Worm (Caenorhabditis elegans) whole organism, L4 larva: ENCODE measurements around the gene ddx-23.

Source experiments
- F10B5.3 ChIP-seq: sonication (generic microtip); optimal IDR thresholded peaks from 2 replicates; lab custom pipeline; 2016; ENCODE audit warnings: mild to moderate bottlenecking, missing genetic modification characterization, missing compliant biosample characterization
- F49E8.2 ChIP-seq: sonication (generic microtip); optimal IDR thresholded peaks from 2 replicates; lab custom pipeline; 2016; ENCODE audit warnings: missing compliant biosample characterization, mild to moderate bottlenecking, missing genetic modification characterization, borderline replicate concordance
- R02D3.7 ChIP-seq: fragments of 150-350 bp; sonication (generic microtip); optimal IDR thresholded peaks from 3 replicates; lab custom pipeline; 2014; ENCODE audit warnings: missing biosample characterization, missing genetic modification characterization
- T20F7.1 ChIP-seq: fragments of 200-800 bp; sonication (Bioruptor generic); optimal IDR thresholded peaks from 2 replicates; lab custom pipeline; 2018; ENCODE audit warnings: mild to moderate bottlenecking, missing genetic modification characterization, missing compliant biosample characterization
- aly-2 ChIP-seq: sonication (generic microtip); optimal IDR thresholded peaks from 2 replicates; lab custom pipeline; 2018; ENCODE audit warnings: missing biosample characterization, missing genetic modification characterization
- arid-1 ChIP-seq: fragments of 200-800 bp; sonication (Bioruptor generic); conservative IDR thresholded peaks from 2 replicates; pipeline ENCODE4 v1.3.6; 2022; ENCODE audit warnings: missing genetic modification reagents, missing genetic modification characterization, missing compliant biosample characterization
- attf-4 ChIP-seq: sonication (generic microtip); optimal IDR thresholded peaks from 3 replicates; lab custom pipeline; 2017; ENCODE audit warnings: missing biosample characterization, missing genetic modification characterization
- ceh-20 ChIP-seq: fragments of 200-800 bp; sonication (Bioruptor generic); IDR thresholded peaks from 2 replicates; pipeline ENCODE4 v1.3.6; 2022; ENCODE audit warnings: missing genetic modification reagents, missing genetic modification characterization, missing compliant biosample characterization
- ceh-44 ChIP-seq: fragments of 200-800 bp; sonication (Bioruptor generic); IDR thresholded peaks from 2 replicates; pipeline ENCODE4 v1.3.6; 2022; ENCODE audit warnings: missing genetic modification reagents, missing genetic modification characterization, missing compliant biosample characterization
- ces-1 ChIP-seq: fragments of 150-350 bp; sonication (generic microtip); optimal IDR thresholded peaks from 4 replicates; lab custom pipeline; 2014; ENCODE audit warnings: missing biosample characterization, missing genetic modification reagents, missing genetic modification characterization
- ctbp-1 ChIP-seq: fragments of 200-800 bp; sonication (Bioruptor generic); IDR thresholded peaks from 2 replicates; pipeline ENCODE4 v1.3.6; 2022; ENCODE audit warnings: missing genetic modification reagents, missing genetic modification characterization, missing compliant biosample characterization
- daf-16 ChIP-seq, 3 experiments: sonication (generic microtip); optimal IDR thresholded peaks; 2 replicates each; lab custom pipeline; 2016 to 2017; ENCODE audit warnings: missing genetic modification characterization in 3 of 3, missing genetic modification reagents in 3 of 3, mild to moderate bottlenecking in 2 of 3, missing compliant biosample characterization in 2 of 3, missing biosample characterization in 1 of 3, moderate library complexity in 1 of 3
- dmd-6 ChIP-seq: fragments of 200-800 bp; sonication (Bioruptor generic); IDR thresholded peaks from 2 replicates; pipeline ENCODE4 v1.3.6; 2022; ENCODE audit warnings: missing genetic modification reagents, missing genetic modification characterization, missing compliant biosample characterization
- dpl-1 ChIP-seq: fragments of 150-350 bp; optimal IDR thresholded peaks from 2 replicates; lab custom pipeline; 2014; ENCODE audit warnings: missing biosample characterization, missing genetic modification reagents, missing genetic modification characterization
- dve-1 ChIP-seq: sonication (generic microtip); optimal IDR thresholded peaks from 2 replicates; lab custom pipeline; 2017; ENCODE audit warnings: antibody characterized with exemption, mild to moderate bottlenecking, missing genetic modification characterization, missing compliant biosample characterization; ENCODE audit not compliant: insufficient read depth
- egl-27 ChIP-seq: sonication (generic microtip); optimal IDR thresholded peaks from 3 replicates; lab custom pipeline; 2017; ENCODE audit warnings: missing biosample characterization, missing genetic modification reagents, missing genetic modification characterization
- fkh-10 ChIP-seq: fragments of 150-350 bp; optimal IDR thresholded peaks from 2 replicates; lab custom pipeline; 2014; ENCODE audit warnings: missing biosample characterization, missing genetic modification reagents, missing genetic modification characterization
- fos-1 ChIP-seq: fragments of 150-350 bp; optimal IDR thresholded peaks from 2 replicates; lab custom pipeline; 2014; ENCODE audit warnings: missing biosample characterization, missing genetic modification characterization
- hlh-11 ChIP-seq: fragments of 200-800 bp; sonication (Bioruptor generic); optimal IDR thresholded peaks from 2 replicates; lab custom pipeline; 2018; ENCODE audit warnings: mild to moderate bottlenecking, missing genetic modification characterization, missing compliant biosample characterization
- hmg-1.1 ChIP-seq: fragments of 200-800 bp; sonication (Bioruptor generic); IDR thresholded peaks from 2 replicates; pipeline ENCODE4 v1.3.6; 2022; ENCODE audit warnings: missing genetic modification reagents, missing genetic modification characterization, missing compliant biosample characterization
- jun-1 ChIP-seq: fragments of 150-350 bp; optimal IDR thresholded peaks from 2 replicates; lab custom pipeline; 2014; ENCODE audit warnings: missing biosample characterization, missing genetic modification reagents, missing genetic modification characterization
- lin-29 ChIP-seq: fragments of 200-800 bp; sonication (Bioruptor generic); IDR thresholded peaks from 2 replicates; pipeline ENCODE4 v1.3.6; 2022; ENCODE audit warnings: missing genetic modification reagents, missing genetic modification characterization, missing compliant biosample characterization
- lin-38 ChIP-seq: fragments of 200-800 bp; sonication (Bioruptor generic); IDR thresholded peaks from 2 replicates; pipeline ENCODE4 v1.3.6; 2022; ENCODE audit warnings: missing genetic modification reagents, missing genetic modification characterization, missing compliant biosample characterization
- madf-5 ChIP-seq, 2 experiments: fragments of 200-800 bp; sonication (Bioruptor generic); IDR thresholded peaks; 2 replicates each; pipeline ENCODE4 v1.3.6; 2022; ENCODE audit warnings: missing compliant biosample characterization in 2 of 2, missing genetic modification characterization in 2 of 2
- mdl-1 ChIP-seq, 2 experiments: fragments of 150-350 bp in 1 of 2; sonication (generic microtip) in 1 of 2; optimal IDR thresholded peaks; 2 replicates each; lab custom pipeline; 2014 to 2017; ENCODE audit warnings: missing biosample characterization in 2 of 2, missing genetic modification characterization in 2 of 2
- mxl-2 ChIP-seq: fragments of 200-800 bp; sonication (Bioruptor generic); conservative IDR thresholded peaks from 2 replicates; pipeline ENCODE4 v1.3.6; 2022; ENCODE audit warnings: missing genetic modification reagents, missing genetic modification characterization, missing compliant biosample characterization
- nhr-10 ChIP-seq: fragments of 150-350 bp; optimal IDR thresholded peaks from 2 replicates; lab custom pipeline; 2014; ENCODE audit warnings: missing biosample characterization, missing genetic modification characterization
- nhr-102 ChIP-seq: sonication (generic microtip); optimal IDR thresholded peaks from 2 replicates; lab custom pipeline; 2016; ENCODE audit warnings: mild to moderate bottlenecking, missing genetic modification characterization, moderate library complexity, missing compliant biosample characterization
- nhr-237 ChIP-seq: sonication (generic microtip); optimal IDR thresholded peaks from 2 replicates; lab custom pipeline; 2017; ENCODE audit warnings: missing biosample characterization, missing genetic modification characterization
- nhr-25 ChIP-seq: sonication (generic microtip); optimal IDR thresholded peaks from 2 replicates; lab custom pipeline; 2017; ENCODE audit warnings: missing genetic modification characterization, mild to moderate bottlenecking, missing compliant biosample characterization, antibody characterized with exemption, moderate library complexity, borderline replicate concordance; ENCODE audit not compliant: insufficient read depth
- nhr-28 ChIP-seq: fragments of 150-350 bp; optimal IDR thresholded peaks from 2 replicates; lab custom pipeline; 2014; ENCODE audit warnings: missing biosample characterization, missing genetic modification characterization
- nhr-41 ChIP-seq: fragments of 200-800 bp; sonication (Bioruptor generic); IDR thresholded peaks from 2 replicates; pipeline ENCODE4 v1.3.6; 2022; ENCODE audit warnings: missing genetic modification reagents, missing genetic modification characterization, missing compliant biosample characterization
- nhr-42 ChIP-seq: fragments of 200-800 bp; sonication (Bioruptor generic); IDR thresholded peaks from 2 replicates; pipeline ENCODE4 v1.3.6; 2022; ENCODE audit warnings: missing genetic modification characterization, missing compliant biosample characterization
- nhr-76 ChIP-seq: fragments of 150-350 bp; optimal IDR thresholded peaks from 2 replicates; lab custom pipeline; 2014; ENCODE audit warnings: missing biosample characterization, missing genetic modification characterization
- pha-4 ChIP-seq, 2 experiments: fragments of 150-350 bp in 1 of 2; fragments of 200-800 bp in 1 of 2; sonication (Bioruptor generic) in 1 of 2; IDR thresholded peaks in 1 of 2; optimal IDR thresholded peaks in 1 of 2; 2 replicates each; pipeline versions ENCODE4 v1.3.6 to Lab custom; 2014 to 2022; ENCODE audit warnings: missing genetic modification characterization in 2 of 2, missing genetic modification reagents in 2 of 2, missing biosample characterization in 1 of 2, missing compliant biosample characterization in 1 of 2
- rbr-2 ChIP-seq: sonication (generic microtip); optimal IDR thresholded peaks from 2 replicates; lab custom pipeline; 2016; ENCODE audit warnings: missing genotype, missing genetic modification characterization, missing compliant biosample characterization
- sdz-12 ChIP-seq: fragments of 200-800 bp; sonication (Bioruptor generic); optimal IDR thresholded peaks from 2 replicates; lab custom pipeline; 2018; ENCODE audit warnings: mild to moderate bottlenecking, missing genetic modification characterization, missing compliant biosample characterization
- set-16 ChIP-seq: fragments of 200-800 bp; sonication (Bioruptor generic); IDR thresholded peaks from 2 replicates; pipeline ENCODE4 v1.3.6; 2022; ENCODE audit warnings: missing genetic modification reagents, missing genetic modification characterization, missing compliant biosample characterization
- skn-1 ChIP-seq: fragments of 150-350 bp; optimal IDR thresholded peaks from 2 replicates; lab custom pipeline; 2014; ENCODE audit warnings: missing biosample characterization, missing genetic modification characterization
- spr-1 ChIP-seq: sonication (generic microtip); optimal IDR thresholded peaks from 2 replicates; lab custom pipeline; 2016; ENCODE audit warnings: mild to moderate bottlenecking, missing genetic modification characterization, missing compliant biosample characterization
- spr-3 ChIP-seq: fragments of 200-800 bp; sonication (Bioruptor generic); optimal IDR thresholded peaks from 2 replicates; lab custom pipeline; 2018; ENCODE audit warnings: mild to moderate bottlenecking, missing genetic modification characterization, missing compliant biosample characterization
- tag-97 ChIP-seq: fragments of 200-800 bp; sonication (Bioruptor generic); IDR thresholded peaks from 2 replicates; pipeline ENCODE4 v1.3.6; 2022; ENCODE audit warnings: missing genetic modification characterization, missing compliant biosample characterization
- tra-1 ChIP-seq: fragments of 200-800 bp; sonication (Bioruptor generic); IDR thresholded peaks from 2 replicates; pipeline ENCODE4 v1.3.6; 2022; ENCODE audit warnings: missing genetic modification reagents, missing genetic modification characterization, missing compliant biosample characterization
- vab-7 ChIP-seq: fragments of 200-800 bp; sonication (Bioruptor generic); IDR thresholded peaks from 2 replicates; pipeline ENCODE4 v1.3.6; 2022; ENCODE audit warnings: missing genetic modification reagents, missing genetic modification characterization, missing compliant biosample characterization
- zfp-3 ChIP-seq: fragments of 200-800 bp; sonication (Bioruptor generic); conservative IDR thresholded peaks from 2 replicates; pipeline ENCODE4 v1.3.6; 2022; ENCODE audit warnings: missing genetic modification reagents, missing genetic modification characterization, missing compliant biosample characterization
- zip-11 ChIP-seq: fragments of 200-800 bp; sonication (Bioruptor generic); IDR thresholded peaks from 2 replicates; pipeline ENCODE4 v1.3.6; 2022; ENCODE audit warnings: missing genetic modification characterization, missing compliant biosample characterization
- ztf-11 ChIP-seq: fragments of 150-350 bp; optimal IDR thresholded peaks from 2 replicates; lab custom pipeline; 2014; ENCODE audit warnings: missing biosample characterization, missing genetic modification characterization
- ztf-7 ChIP-seq: fragments of 150-350 bp; optimal IDR thresholded peaks from 2 replicates; lab custom pipeline; 2014; ENCODE audit warnings: missing biosample characterization, missing genetic modification characterization

ddx-23 gene

ce11 chrIII:5838159-5839046 lies 14.7 kb downstream of the ddx-23 start (continued):
- TF ChIP-seq fos-1, result no peak
- no peak for TF ChIP-seq F49E8.2
- TF ChIP-seq nhr-25 (tag; lab: Kevin White, UChicago), result no peak
- 0 out of 2 replicates have a peak, but pooled peaks have one; percentile 7 for TF ChIP-seq hmg-1.1 (GFP tag; lab: Robert Waterston, UW)
- no peak for TF ChIP-seq attf-4 (tag; lab: Kevin White, UChicago)
- no peak for TF ChIP-seq rbr-2 (tag; lab: Kevin White, UChicago)
- no peak for TF ChIP-seq madf-5 (GFP tag; IDR thresholded peaks at IDR 0.05; lab: Robert Waterston, UW)
- 0 out of 2 replicates have a peak, but pooled peaks have one; percentile 31 for TF ChIP-seq zfp-3 (GFP tag; lab: Robert Waterston, UW)
- peak; percentile 95 for TF ChIP-seq dmd-6
- no peak for TF ChIP-seq aly-2 (tag; lab: Kevin White, UChicago)
- TF ChIP-seq lin-38 (GFP tag; lab: Robert Waterston, UW), result 0 out of 2 replicates have a peak, but pooled peaks have one; percentile 18
- TF ChIP-seq ztf-11 (tag; lab: Kevin White, UChicago), result no peak
- TF ChIP-seq mxl-2 (GFP tag; lab: Robert Waterston, UW), result no peak
- TF ChIP-seq egl-27 (tag; lab: Kevin White, UChicago), result no peak
- TF ChIP-seq T20F7.1 (GFP tag; lab: Kevin White, UChicago), result peak; percentile 74
- TF ChIP-seq nhr-237 (tag; lab: Kevin White, UChicago), result no peak
- no peak for TF ChIP-seq fkh-10 (GFP tag; lab: Kevin White, UChicago)
- peak; percentile 96 for TF ChIP-seq nhr-28
- TF ChIP-seq vab-7 (GFP tag; lab: Robert Waterston, UW), result no peak
- TF ChIP-seq spr-3 (GFP tag; lab: Kevin White, UChicago), result no peak
- TF ChIP-seq nhr-76 (tag; lab: Kevin White, UChicago), result no peak
- no peak; the same call in 1 of the 2 replicates for TF ChIP-seq ceh-20
- no peak for TF ChIP-seq ces-1 (GFP tag; lab: Kevin White, UChicago)
- no peak for TF ChIP-seq R02D3.7
- TF ChIP-seq daf-16 (GFP tag; optimal IDR thresholded peaks at IDR 0.05; lab: Kevin White, UChicago), result peak in 1 of 2 experiments; percentile 60
- TF ChIP-seq daf-16 (tag; optimal IDR thresholded peaks at IDR 0.05; lab: Kevin White, UChicago), result peak; percentile 82
- no peak for TF ChIP-seq zip-11
- TF ChIP-seq spr-1, result no peak
- peak; percentile 95 for TF ChIP-seq dve-1 (tag; lab: Kevin White, UChicago)
- no peak for TF ChIP-seq tag-97 (GFP tag; lab: Robert Waterston, UW)
- TF ChIP-seq mdl-1 (tag; optimal IDR thresholded peaks at IDR 0.05; lab: Kevin White, UChicago), result peak; percentile 70 to 93
- no peak for TF ChIP-seq sdz-12 (GFP tag; lab: Kevin White, UChicago)
- no peak for TF ChIP-seq nhr-42
- no peak for TF ChIP-seq set-16 (GFP tag; lab: Robert Waterston, UW)
- peak; percentile 93 for TF ChIP-seq hlh-11 (tag; lab: Kevin White, UChicago)
- no peak for TF ChIP-seq skn-1 (tag; lab: Kevin White, UChicago)
- TF ChIP-seq lin-29 (GFP tag; lab: Robert Waterston, UW), result no peak
- no peak for TF ChIP-seq ceh-44
- TF ChIP-seq arid-1, result no peak
- TF ChIP-seq nhr-102 (tag; lab: Kevin White, UChicago), result peak; percentile 6
- peak; percentile 58; the same call in 1 of the 2 replicates for TF ChIP-seq tra-1 (GFP tag; lab: Robert Waterston, UW)
- TF ChIP-seq ctbp-1 (GFP tag; lab: Robert Waterston, UW), result no peak
- TF ChIP-seq F10B5.3, result no peak
- TF ChIP-seq jun-1 (tag; lab: Kevin White, UChicago), result no peak
- no peak for TF ChIP-seq dpl-1
- no peak for TF ChIP-seq pha-4 (GFP tag; IDR thresholded peaks at IDR 0.05; lab: Robert Waterston, UW)
- no peak for TF ChIP-seq pha-4 (tag; optimal IDR thresholded peaks at IDR 0.05; lab: Kevin White, UChicago)
- no peak for TF ChIP-seq nhr-41 (GFP tag; lab: Robert Waterston, UW)
- TF ChIP-seq ztf-7 (tag; lab: Kevin White, UChicago), result no peak
- peak; percentile 52 for TF ChIP-seq nhr-10 (tag; lab: Kevin White, UChicago)
